Fruit fly (Drosophila melanogaster) whole organism, prepupa: ENCODE data around the gene CG2964.
A peak's percentile ranks its signal among the peaks of the same experiment; 100 is the strongest.

Source experiments
- Blimp-1 ChIP-seq: fragments of 200-800 bp; sonication (Bioruptor generic); optimal IDR thresholded peaks from 3 replicates; lab custom pipeline; 2017; ENCODE audit warnings: missing biosample characterization, missing genetic modification characterization, mild to moderate bottlenecking, moderate library complexity, missing genetic modification reagents
- CG10631 ChIP-seq: fragments of 200-800 bp; sonication (Bioruptor generic); optimal IDR thresholded peaks from 2 replicates; lab custom pipeline; 2016; ENCODE audit warnings: missing biosample characterization, missing genetic modification characterization
- CG10669 ChIP-seq: fragments of 200-800 bp; sonication (Bioruptor generic); optimal IDR thresholded peaks from 3 replicates; lab custom pipeline; 2018; ENCODE audit warnings: missing biosample characterization, mild to moderate bottlenecking, missing genetic modification characterization, moderate library complexity
- CG11294 ChIP-seq: fragments of 200-800 bp; sonication (Bioruptor generic); IDR thresholded peaks from 2 replicates; pipeline ENCODE4 v1.3.6; 2022; ENCODE audit warnings: missing biosample characterization, missing genetic modification characterization
- CG11762 ChIP-seq: fragments of 200-800 bp; sonication (Bioruptor generic); optimal IDR thresholded peaks from 3 replicates; lab custom pipeline; 2016; ENCODE audit warnings: missing biosample characterization, missing genetic modification characterization; ENCODE audit not compliant: insufficient read depth
- CG11902 ChIP-seq: fragments of 200-800 bp; sonication (Bioruptor generic); optimal IDR thresholded peaks from 3 replicates; lab custom pipeline; 2016; ENCODE audit warnings: missing biosample characterization, missing genetic modification characterization
- CG15336 ChIP-seq: fragments of 200-800 bp; sonication (Bioruptor generic); IDR thresholded peaks from 2 replicates; pipeline ENCODE4 v1.3.6; 2022; ENCODE audit warnings: missing biosample characterization, missing genetic modification characterization
- CG1621 ChIP-seq: fragments of 200-800 bp; sonication (Bioruptor generic); optimal IDR thresholded peaks from 3 replicates; lab custom pipeline; 2018; ENCODE audit warnings: missing biosample characterization, mild to moderate bottlenecking, missing genetic modification characterization
- CG16779 ChIP-seq: fragments of 200-800 bp; sonication (Bioruptor generic); optimal IDR thresholded peaks from 3 replicates; lab custom pipeline; 2017; ENCODE audit warnings: missing biosample characterization, mild to moderate bottlenecking, missing genetic modification characterization
- CG3032 ChIP-seq: fragments of 200-800 bp; optimal IDR thresholded peaks from 2 replicates; lab custom pipeline; 2019; ENCODE audit warnings: missing biosample characterization, mild to moderate bottlenecking, missing genetic modification characterization, moderate library complexity
- CG31627 ChIP-seq: fragments of 200-800 bp; sonication (Bioruptor generic); optimal IDR thresholded peaks from 3 replicates; lab custom pipeline; 2016; ENCODE audit warnings: missing biosample characterization, missing genetic modification characterization
- CG32006 ChIP-seq: fragments of 200-800 bp; sonication (Bioruptor generic); optimal IDR thresholded peaks from 3 replicates; lab custom pipeline; 2017; ENCODE audit warnings: missing biosample characterization, mild to moderate bottlenecking, missing genetic modification characterization
- CG34406 ChIP-seq: fragments of 200-800 bp; sonication (Bioruptor generic); optimal IDR thresholded peaks from 3 replicates; lab custom pipeline; 2016; ENCODE audit warnings: missing biosample characterization, missing genetic modification characterization
- CG3919 ChIP-seq: fragments of 200-800 bp; sonication (Bioruptor generic); optimal IDR thresholded peaks from 3 replicates; lab custom pipeline; 2016; ENCODE audit warnings: missing biosample characterization, missing genetic modification characterization
- CG6163 ChIP-seq: fragments of 200-800 bp; sonication (Bioruptor generic); IDR thresholded peaks from 3 replicates; pipeline ENCODE4 v1.3.6; 2022; ENCODE audit warnings: missing biosample characterization, missing genetic modification characterization
- CG6808 ChIP-seq: fragments of 200-800 bp; sonication (Bioruptor generic); optimal IDR thresholded peaks from 3 replicates; lab custom pipeline; 2017; ENCODE audit warnings: missing biosample characterization, missing genetic modification characterization, mild to moderate bottlenecking, moderate library complexity, missing genetic modification reagents
- CG6854 ChIP-seq: fragments of 200-800 bp; sonication (Bioruptor generic); optimal IDR thresholded peaks from 2 replicates; lab custom pipeline; 2017; ENCODE audit warnings: missing biosample characterization, mild to moderate bottlenecking, missing genetic modification characterization
- CG7368 ChIP-seq: fragments of 200-800 bp; sonication (Bioruptor generic); optimal IDR thresholded peaks from 3 replicates; lab custom pipeline; 2016; ENCODE audit warnings: missing biosample characterization, missing genetic modification characterization
- CG8632 ChIP-seq: fragments of 200-800 bp; sonication (Bioruptor generic); optimal IDR thresholded peaks from 3 replicates; lab custom pipeline; 2016; ENCODE audit warnings: missing biosample characterization, missing genetic modification characterization
- CG9139 ChIP-seq: fragments of 200-800 bp; sonication (Bioruptor generic); optimal IDR thresholded peaks from 3 replicates; lab custom pipeline; 2017; ENCODE audit warnings: missing biosample characterization, mild to moderate bottlenecking, missing genetic modification characterization
- Eip75B ChIP-seq: fragments of 200-800 bp; sonication (Bioruptor generic); optimal IDR thresholded peaks from 3 replicates; lab custom pipeline; 2016; ENCODE audit warnings: missing biosample characterization, missing genetic modification characterization
- Eip78C ChIP-seq: fragments of 200-800 bp; sonication (Bioruptor generic); peaks from one replicate; lab custom pipeline; 2016; ENCODE audit warnings: missing biosample characterization, missing genetic modification characterization
- Eip93F ChIP-seq: fragments of 200-800 bp; sonication (Bioruptor generic); optimal IDR thresholded peaks from 2 replicates; lab custom pipeline; 2016; ENCODE audit warnings: missing biosample characterization, mild to moderate bottlenecking, missing genetic modification characterization
- Ets96B ChIP-seq: fragments of 200-800 bp; optimal IDR thresholded peaks from 2 replicates; lab custom pipeline; 2019; ENCODE audit warnings: missing biosample characterization, mild to moderate bottlenecking, missing genetic modification characterization, moderate library complexity
- Gug ChIP-seq: fragments of 200-800 bp; sonication (Bioruptor generic); IDR thresholded peaks from 2 replicates; pipeline ENCODE4 v1.3.6; 2022; ENCODE audit warnings: missing biosample characterization, missing genetic modification characterization
- Hr38 ChIP-seq: sonication (Bioruptor generic); optimal IDR thresholded peaks from 2 replicates; lab custom pipeline; 2016; ENCODE audit warnings: missing biosample characterization, missing genetic modification characterization
- Hr39 ChIP-seq: fragments of 200-800 bp; sonication (Bioruptor generic); optimal IDR thresholded peaks from 2 replicates; lab custom pipeline; 2016; ENCODE audit warnings: missing biosample characterization, missing genetic modification characterization
- Hr4 ChIP-seq: fragments of 200-800 bp; sonication (Bioruptor generic); optimal IDR thresholded peaks from 3 replicates; lab custom pipeline; 2016; ENCODE audit warnings: missing biosample characterization, missing genetic modification characterization
- Lpt ChIP-seq: fragments of 200-800 bp; sonication (Bioruptor generic); optimal IDR thresholded peaks from 3 replicates; lab custom pipeline; 2016; ENCODE audit warnings: missing biosample characterization, missing genetic modification characterization
- Met ChIP-seq: fragments of 200-800 bp; sonication (Bioruptor generic); optimal IDR thresholded peaks from 3 replicates; lab custom pipeline; 2016; ENCODE audit warnings: missing biosample characterization, missing genetic modification characterization
- OdsH ChIP-seq: fragments of 200-800 bp; sonication (Bioruptor generic); optimal IDR thresholded peaks from 3 replicates; lab custom pipeline; 2016; ENCODE audit warnings: missing biosample characterization, missing genetic modification characterization
- Smox ChIP-seq: fragments of 200-800 bp; sonication (Bioruptor generic); optimal IDR thresholded peaks from 3 replicates; lab custom pipeline; 2016; ENCODE audit warnings: missing biosample characterization, missing genetic modification characterization
- achi ChIP-seq: fragments of 200-800 bp; sonication (Bioruptor generic); optimal IDR thresholded peaks from 3 replicates; lab custom pipeline; 2016; ENCODE audit warnings: missing biosample characterization, missing genetic modification characterization
- acj6 ChIP-seq: fragments of 200-800 bp; sonication (Bioruptor generic); optimal IDR thresholded peaks from 3 replicates; lab custom pipeline; 2016; ENCODE audit warnings: missing biosample characterization, missing genetic modification characterization
- cyc ChIP-seq: fragments of 200-800 bp; sonication (Bioruptor generic); optimal IDR thresholded peaks from 3 replicates; lab custom pipeline; 2016; ENCODE audit warnings: missing biosample characterization, missing genetic modification characterization
- dac ChIP-seq: fragments of 200-800 bp; sonication (Bioruptor generic); optimal IDR thresholded peaks from 2 replicates; lab custom pipeline; 2017; ENCODE audit warnings: missing biosample characterization, mild to moderate bottlenecking, missing genetic modification characterization
- dsx ChIP-seq: fragments of 200-800 bp; optimal IDR thresholded peaks from 3 replicates; lab custom pipeline; 2019; ENCODE audit warnings: missing biosample characterization, mild to moderate bottlenecking, missing genetic modification characterization, moderate library complexity; ENCODE audit not compliant: poor library complexity, severe bottlenecking
- eg ChIP-seq: fragments of 200-800 bp; sonication (Bioruptor generic); IDR thresholded peaks from 3 replicates; pipeline ENCODE4 v1.3.6; 2022; ENCODE audit warnings: missing biosample characterization, missing genetic modification characterization
- fd59A ChIP-seq: fragments of 200-800 bp; sonication (Bioruptor generic); optimal IDR thresholded peaks from 2 replicates; lab custom pipeline; 2017; ENCODE audit warnings: missing biosample characterization, mild to moderate bottlenecking, missing genetic modification characterization, missing genetic modification reagents
- fd85E ChIP-seq: fragments of 200-800 bp; sonication (Bioruptor generic); optimal IDR thresholded peaks from 3 replicates; lab custom pipeline; 2016; ENCODE audit warnings: missing biosample characterization, missing genetic modification characterization
- fkh ChIP-seq: fragments of 200-800 bp; sonication (Bioruptor generic); optimal IDR thresholded peaks from 3 replicates; lab custom pipeline; 2017; ENCODE audit warnings: missing biosample characterization, mild to moderate bottlenecking, missing genetic modification characterization, moderate library complexity
- lz ChIP-seq: fragments of 200-800 bp; sonication (Bioruptor generic); optimal IDR thresholded peaks from 3 replicates; lab custom pipeline; 2016; ENCODE audit warnings: missing biosample characterization, missing genetic modification characterization
- net ChIP-seq: fragments of 200-800 bp; sonication (Bioruptor generic); optimal IDR thresholded peaks from 3 replicates; lab custom pipeline; 2016; ENCODE audit warnings: missing biosample characterization, missing genetic modification characterization
- pdm3 ChIP-seq: fragments of 200-800 bp; sonication (Bioruptor generic); optimal IDR thresholded peaks from 3 replicates; lab custom pipeline; 2016; ENCODE audit warnings: missing biosample characterization, missing genetic modification characterization
- spab ChIP-seq: fragments of 200-800 bp; sonication (Bioruptor generic); optimal IDR thresholded peaks from 2 replicates; lab custom pipeline; 2017; ENCODE audit warnings: missing biosample characterization, mild to moderate bottlenecking, missing genetic modification characterization, missing genetic modification reagents
- svp ChIP-seq: fragments of 200-800 bp; sonication (Bioruptor generic); peaks from one replicate; lab custom pipeline; 2016; ENCODE audit warnings: missing biosample characterization, missing genetic modification characterization
- topi ChIP-seq: fragments of 200-800 bp; sonication (Bioruptor generic); optimal IDR thresholded peaks from 3 replicates; lab custom pipeline; 2016; ENCODE audit warnings: missing biosample characterization, missing genetic modification characterization
- vri ChIP-seq: fragments of 200-800 bp; sonication (Bioruptor generic); optimal IDR thresholded peaks from 3 replicates; lab custom pipeline; 2016; ENCODE audit warnings: missing biosample characterization, mild to moderate bottlenecking, missing genetic modification characterization

Gene CG2964

dm6 chr2L:2802527-2802926 is 9.7 kb upstream of the CG2964 start (continued):
- no peak for TF ChIP-seq vri (GFP tag; lab: Kevin White, UChicago)
- TF ChIP-seq fd85E (GFP tag; lab: Kevin White, UChicago) = no peak
- TF ChIP-seq Hr39 (GFP tag; lab: Kevin White, UChicago) = no peak
- TF ChIP-seq net (GFP tag; lab: Kevin White, UChicago) = peak; percentile 38
- no peak for TF ChIP-seq dsx (GFP tag; lab: Kevin White, UChicago)
- TF ChIP-seq CG9139 (GFP tag; lab: Kevin White, UChicago) = peak; percentile 88
- peak; percentile 33 for TF ChIP-seq CG7368 (GFP tag; lab: Kevin White, UChicago)
- TF ChIP-seq svp (GFP tag; lab: Kevin White, UChicago) = peak; percentile 10
- no peak for TF ChIP-seq Eip93F
- TF ChIP-seq Eip75B (GFP tag; lab: Kevin White, UChicago) = no peak
- TF ChIP-seq CG1621 (tag; lab: Kevin White, UChicago) = peak; percentile 55
- no peak for TF ChIP-seq CG11902 (GFP tag; lab: Kevin White, UChicago)
- peak; percentile 33 for TF ChIP-seq Ets96B (tag; lab: Kevin White, UChicago)
- TF ChIP-seq CG3032 (tag; lab: Kevin White, UChicago) = peak; percentile 16
- TF ChIP-seq CG11762 = no peak
- peak; percentile 32 for TF ChIP-seq CG6854 (GFP tag; lab: Kevin White, UChicago)
- no peak for TF ChIP-seq Smox
- TF ChIP-seq acj6 = no peak
- peak; percentile 73 for TF ChIP-seq spab (GFP tag; lab: Kevin White, UChicago)
- TF ChIP-seq cyc (GFP tag; lab: Kevin White, UChicago) = no peak
- no peak for TF ChIP-seq topi (GFP tag; lab: Kevin White, UChicago)

- peak; percentile 72 for TF ChIP-seq CG3919 (GFP tag; lab: Kevin White, UChicago)
- peak; percentile 25 for TF ChIP-seq dac (GFP tag; lab: Kevin White, UChicago)
- peak; percentile 89 for TF ChIP-seq CG6854 (GFP tag; lab: Kevin White, UChicago)
- TF ChIP-seq Eip78C (GFP tag; lab: Kevin White, UChicago) = peak; percentile 76
- TF ChIP-seq CG32006 (GFP tag; lab: Kevin White, UChicago) = peak; percentile 2
- peak; percentile 73 for TF ChIP-seq spab (GFP tag; lab: Kevin White, UChicago)
- TF ChIP-seq CG10631 (GFP tag; lab: Kevin White, UChicago) = no peak
- TF ChIP-seq CG15336 (GFP tag; lab: Robert Waterston, UW) = peak; percentile 51; the same call in 1 of the 2 replicates
- TF ChIP-seq CG1621 (tag; lab: Kevin White, UChicago) = peak; percentile 64
- no peak for TF ChIP-seq CG3032 (tag; lab: Kevin White, UChicago)
- peak; percentile 30 for TF ChIP-seq Eip75B (GFP tag; lab: Kevin White, UChicago)
- peak; percentile 41 for TF ChIP-seq Blimp-1 (GFP tag; lab: Kevin White, UChicago)
- TF ChIP-seq CG9139 (GFP tag; lab: Kevin White, UChicago) = peak; percentile 90
- no peak for TF ChIP-seq CG11294 (GFP tag; lab: Robert Waterston, UW)
- TF ChIP-seq fd85E (GFP tag; lab: Kevin White, UChicago) = peak; percentile 43
- TF ChIP-seq CG34406 (GFP tag; lab: Kevin White, UChicago) = no peak
- TF ChIP-seq CG10669 (GFP tag; lab: Kevin White, UChicago) = peak; percentile 58
- no peak for TF ChIP-seq Gug (GFP tag; lab: Robert Waterston, UW)
- TF ChIP-seq CG16779 = peak; percentile 76
- peak; percentile 38 for TF ChIP-seq Met (GFP tag; lab: Kevin White, UChicago)
- peak; percentile 49 for TF ChIP-seq Ets96B (tag; lab: Kevin White, UChicago)
- peak; percentile 60 for TF ChIP-seq achi (GFP tag; lab: Kevin White, UChicago)
- no peak for TF ChIP-seq CG31627
- peak; percentile 60; the same call in 2 of the 3 replicates for TF ChIP-seq CG6163 (GFP tag; lab: Robert Waterston, UW)
- no peak for TF ChIP-seq fd59A (GFP tag; lab: Kevin White, UChicago)
- peak; percentile 52; the same call in 1 of the 3 replicates for TF ChIP-seq eg (GFP tag; lab: Robert Waterston, UW)
- TF ChIP-seq dsx (GFP tag; lab: Kevin White, UChicago) = peak; percentile 37
- no peak for TF ChIP-seq OdsH (GFP tag; lab: Kevin White, UChicago)
- peak; percentile 81 for TF ChIP-seq CG6808
- TF ChIP-seq fkh (GFP tag; lab: Kevin White, UChicago) = no peak
- peak; percentile 11 for TF ChIP-seq pdm3 (GFP tag; lab: Kevin White, UChicago)
- no peak for TF ChIP-seq CG8632 (GFP tag; lab: Kevin White, UChicago)
- TF ChIP-seq Hr4 (GFP tag; lab: Kevin White, UChicago) = no peak
- TF ChIP-seq Lpt (GFP tag; lab: Kevin White, UChicago) = peak; percentile 6
- peak; percentile 83 for TF ChIP-seq Eip93F
- TF ChIP-seq CG11902 (GFP tag; lab: Kevin White, UChicago) = no peak
- no peak for TF ChIP-seq Hr38 (GFP tag; lab: Kevin White, UChicago)
- no peak for TF ChIP-seq lz
Observed at dm6 chr2L:2804634-2805311, 7.5 kb upstream of the CG2964 start, which contains the start of gene daw. Gene daw (plus strand): TSS chr2L:2805261.
